Worm (Caenorhabditis elegans) whole organism, midembryonic: ENCODE data around the gene srx-114.
A peak's percentile ranks its signal among the peaks of the same experiment; 100 is the strongest.

ENCODE experiments used
- T22C8.4 ChIP-seq: fragments of 200-800 bp; sonication (Bioruptor generic); IDR thresholded peaks from 2 replicates; pipeline ENCODE4 v1.3.6; 2022; ENCODE audit warnings: missing genetic modification characterization, missing compliant biosample characterization
- cog-1 ChIP-seq: sonication (generic microtip); optimal IDR thresholded peaks from 2 replicates; lab custom pipeline; 2016; ENCODE audit warnings: missing genetic modification characterization, missing compliant biosample characterization
- flt-1 ChIP-seq: fragments of 200-800 bp; sonication (Bioruptor generic); IDR thresholded peaks from 2 replicates; pipeline ENCODE4 v1.3.6; 2022; ENCODE audit warnings: missing genetic modification characterization, missing compliant biosample characterization
- klf-2 ChIP-seq: fragments of 200-800 bp; sonication (Bioruptor generic); conservative IDR thresholded peaks from 2 replicates; pipeline ENCODE4 v1.3.6; 2022; ENCODE audit warnings: missing genetic modification reagents, missing genetic modification characterization, missing compliant biosample characterization
- med-1 ChIP-seq: sonication (generic microtip); optimal IDR thresholded peaks from 2 replicates; lab custom pipeline; 2017; ENCODE audit warnings: missing genetic modification characterization, mild to moderate bottlenecking, missing compliant biosample characterization, antibody characterized with exemption, missing genetic modification reagents; ENCODE audit not compliant: insufficient read depth
- ref-1 ChIP-seq: fragments of 200-800 bp; sonication (Bioruptor generic); conservative IDR thresholded peaks from 2 replicates; pipeline ENCODE4 v1.3.6; 2022; ENCODE audit warnings: missing genetic modification reagents, missing genetic modification characterization, missing compliant biosample characterization
- tab-1 ChIP-seq: fragments of 200-800 bp; sonication (Bioruptor generic); IDR thresholded peaks from 2 replicates; pipeline ENCODE4 v1.3.6; 2022; ENCODE audit warnings: missing genetic modification characterization, missing compliant biosample characterization
- ztf-23 ChIP-seq: fragments of 200-800 bp; sonication (Bioruptor generic); IDR thresholded peaks from 2 replicates; pipeline ENCODE4 v1.3.6; 2022; ENCODE audit warnings: missing genetic modification reagents, missing genetic modification characterization, missing compliant biosample characterization
- ztf-29 ChIP-seq: fragments of 200-800 bp; sonication (Bioruptor generic); IDR thresholded peaks from 2 replicates; pipeline ENCODE4 v1.3.6; 2022; ENCODE audit warnings: missing genetic modification reagents, missing genetic modification characterization, missing compliant biosample characterization

The srx-114 gene

ce11 chrII:5391447-5391846 lies 41.5 kb downstream of the srx-114 start:
- TF ChIP-seq klf-2 (GFP tag; lab: Robert Waterston, UW): no peak

DNA sequence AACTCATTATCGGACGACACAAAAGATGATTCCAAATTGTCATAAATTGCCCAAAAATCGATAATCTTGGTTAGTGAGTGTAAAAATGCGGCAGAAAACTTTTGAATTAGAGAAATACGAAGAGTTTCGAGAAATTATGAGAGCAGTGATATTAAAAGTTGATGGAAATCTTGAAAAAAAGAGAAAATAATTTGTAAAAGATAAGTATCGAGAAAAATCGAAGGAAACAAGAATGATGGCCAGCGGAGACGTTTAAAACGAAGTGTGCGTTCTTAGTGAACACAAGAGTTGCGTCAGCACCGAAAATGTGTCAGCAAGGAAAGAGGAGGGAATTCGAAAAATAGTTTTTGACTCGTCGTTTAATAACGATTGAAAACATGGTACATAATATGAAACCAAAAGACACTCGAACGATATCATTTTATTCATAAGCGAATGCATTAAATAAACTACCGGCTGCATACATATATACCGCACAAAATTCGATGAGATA lies 43.1 kb downstream of the srx-114 start, which contains the start of gene ndx-6:
TSS of gene ndx-6 (minus strand) at position 51 of the 493 bp plus-strand sequence.
- TF ChIP-seq T22C8.4 (GFP tag; lab: Robert Waterston, UW): 0 out of 2 replicates have a peak, but pooled peaks have one; percentile 10
- no peak for TF ChIP-seq klf-2 (GFP tag; lab: Robert Waterston, UW)
- TF ChIP-seq cog-1 (tag; lab: Kevin White, UChicago): peak; percentile 46
- TF ChIP-seq flt-1 (GFP tag; lab: Robert Waterston, UW): peak; percentile 83
- 0 out of 2 replicates have a peak, but pooled peaks have one; percentile 39 for TF ChIP-seq tab-1 (GFP tag; lab: Robert Waterston, UW)
- TF ChIP-seq med-1: no peak
- TF ChIP-seq ref-1 (GFP tag; lab: Robert Waterston, UW): no peak
- peak; percentile 73 for TF ChIP-seq ztf-23 (GFP tag; lab: Robert Waterston, UW)
- no peak for TF ChIP-seq ztf-29 (GFP tag; lab: Robert Waterston, UW)

ce11 chrII:5388786-5389421 lies 44.1 kb downstream of the srx-114 start, which contains the start of gene rsp-4:
Gene rsp-4, minus strand, starts transcription at chrII:5388836.
- TF ChIP-seq T22C8.4 (GFP tag; lab: Robert Waterston, UW) (no peak), klf-2 (GFP tag; lab: Robert Waterston, UW) (no peak), tab-1 (GFP tag; lab: Robert Waterston, UW) (no peak)

DNA sequence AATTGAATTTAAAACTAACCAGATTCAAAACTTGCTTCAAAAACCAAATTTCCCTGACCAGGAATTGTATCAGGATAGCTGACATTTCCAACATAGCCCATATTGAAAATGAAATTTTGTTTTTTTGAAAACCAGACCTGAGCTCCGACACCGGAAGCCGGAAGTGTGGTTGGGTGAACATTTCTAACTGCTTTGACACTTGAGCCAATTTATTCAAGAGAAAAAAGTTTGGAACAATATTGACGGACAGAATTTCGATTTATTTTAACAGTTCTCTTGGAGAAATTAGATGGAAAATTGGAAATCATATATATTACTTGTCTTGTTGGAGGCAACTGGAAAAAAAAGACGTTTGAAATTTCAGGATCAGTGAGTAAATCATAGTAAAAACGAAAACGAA lies 45.8 kb downstream of the srx-114 start, which contains the start of gene ccpp-6:
TSS of gene ccpp-6 (minus strand) at position 101 of the 400 bp plus-strand sequence.
- TF ChIP-seq tab-1 (GFP tag; lab: Robert Waterston, UW) (no peak), ref-1 (GFP tag; lab: Robert Waterston, UW) (no peak), T22C8.4 (GFP tag; lab: Robert Waterston, UW) (no peak)

DNA sequence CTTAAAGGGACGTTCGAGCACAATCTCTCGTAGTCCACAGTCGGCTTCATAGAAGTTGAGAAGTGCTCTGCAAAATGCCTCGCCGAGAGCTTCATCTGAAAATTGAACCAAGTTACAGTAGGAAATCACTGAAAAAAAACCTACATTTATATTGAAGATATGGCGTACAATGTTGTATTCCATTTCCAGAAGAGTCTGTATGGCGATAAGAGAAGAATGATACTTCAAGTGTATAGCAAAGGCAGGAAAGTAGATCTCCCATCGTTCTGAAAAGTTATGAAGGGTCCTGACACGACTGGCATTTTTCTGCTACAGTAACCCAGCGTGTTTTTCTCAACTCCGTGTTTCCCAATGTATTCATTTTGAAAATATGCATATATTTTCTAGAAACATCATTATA lies 48.7 kb downstream of the srx-114 start:
- no peak for TF ChIP-seq T22C8.4 (GFP tag; lab: Robert Waterston, UW)
- TF ChIP-seq flt-1 (GFP tag; lab: Robert Waterston, UW): no peak
- no peak for TF ChIP-seq cog-1 (tag; lab: Kevin White, UChicago)
- TF ChIP-seq tab-1 (GFP tag; lab: Robert Waterston, UW): no peak
- TF ChIP-seq ztf-23 (GFP tag; lab: Robert Waterston, UW): no peak
